Worm (Caenorhabditis elegans) whole organism, midembryonic: ENCODE results near the gene Y42G9A.3.

ENCODE experiments used
- T22C8.4 ChIP-seq: fragments of 200-800 bp; sonication (Bioruptor generic); IDR thresholded peaks from 2 replicates; pipeline ENCODE4 v1.3.6; 2022; ENCODE audit warnings: missing genetic modification characterization, missing compliant biosample characterization
- med-1 ChIP-seq: sonication (generic microtip); optimal IDR thresholded peaks from 2 replicates; lab custom pipeline; 2017; ENCODE audit warnings: missing genetic modification characterization, mild to moderate bottlenecking, missing compliant biosample characterization, antibody characterized with exemption, missing genetic modification reagents; ENCODE audit not compliant: insufficient read depth

DNA sequence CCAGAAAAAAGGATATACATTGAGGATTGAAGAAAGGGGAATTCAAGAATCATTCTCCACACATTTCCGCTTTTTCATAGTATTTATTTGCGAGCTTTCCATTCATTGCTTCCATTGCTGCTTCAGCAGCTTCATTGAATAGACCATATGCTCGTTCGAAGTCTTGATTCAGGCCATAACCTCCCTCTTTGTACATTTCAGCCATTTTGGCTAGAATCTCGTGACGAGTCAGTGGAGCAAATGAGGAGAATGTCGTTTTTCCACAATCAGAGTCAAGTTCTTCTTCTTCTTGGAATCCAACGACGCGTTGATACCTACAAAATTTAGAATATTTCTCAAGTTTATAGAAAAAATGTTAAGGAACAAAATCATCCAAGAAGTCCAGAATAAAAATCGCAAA lies 19.2 kb downstream of the Y42G9A.3 start:
- TF ChIP-seq med-1 (GFP tag; lab: Kevin White, UChicago): no peak
- no peak for TF ChIP-seq T22C8.4
